Fruit fly (Drosophila melanogaster) whole organism, embryonic: Measurements from ENCODE around the gene TwdlO.
A peak's percentile ranks its signal among the peaks of the same experiment; 100 is the strongest.

Experiments
- Aef1 ChIP-seq: fragments of 200-800 bp; sonication (Bioruptor generic); IDR thresholded peaks from 3 replicates; pipeline ENCODE4 v1.3.6; 2022; ENCODE audit warnings: missing biosample characterization, missing genetic modification characterization
- Antp ChIP-seq: fragments of 200-800 bp; sonication (Bioruptor generic); optimal IDR thresholded peaks from 3 replicates; lab custom pipeline; 2016; ENCODE audit warnings: missing biosample characterization, missing genetic modification characterization
- B-H1 ChIP-seq: fragments of 200-800 bp; sonication (Bioruptor generic); IDR thresholded peaks from 3 replicates; pipeline ENCODE4 v1.3.6; 2022; ENCODE audit warnings: missing biosample characterization, missing genetic modification characterization
- CG10321 ChIP-seq: fragments of 200-800 bp; sonication (Bioruptor generic); IDR thresholded peaks from 2 replicates; pipeline ENCODE4 v1.3.6; 2022; ENCODE audit warnings: missing biosample characterization, missing genetic modification characterization
- CG12769 ChIP-seq: fragments of 200-800 bp; sonication (Bioruptor generic); optimal IDR thresholded peaks from 2 replicates; lab custom pipeline; 2019; ENCODE audit warnings: missing biosample characterization, mild to moderate bottlenecking, missing genetic modification characterization, moderate library complexity
- CG13894 ChIP-seq: fragments of 200-800 bp; sonication (Bioruptor generic); optimal IDR thresholded peaks from 3 replicates; lab custom pipeline; 2018; ENCODE audit warnings: missing biosample characterization, mild to moderate bottlenecking, missing genetic modification characterization, moderate library complexity
- CG15601 ChIP-seq: fragments of 200-800 bp; sonication (Bioruptor generic); optimal IDR thresholded peaks from 3 replicates; lab custom pipeline; 2019; ENCODE audit warnings: missing biosample characterization, mild to moderate bottlenecking, missing genetic modification characterization, moderate library complexity
- CG16779 ChIP-seq: fragments of 200-800 bp; sonication (Bioruptor generic); IDR thresholded peaks from 2 replicates; pipeline ENCODE4 v1.3.6; 2022; ENCODE audit warnings: missing biosample characterization, missing genetic modification characterization
- CG17359 ChIP-seq: fragments of 200-800 bp; sonication (Bioruptor generic); optimal IDR thresholded peaks from 3 replicates; lab custom pipeline; 2018; ENCODE audit warnings: missing biosample characterization, mild to moderate bottlenecking, missing genetic modification characterization, moderate library complexity
- CG3847 ChIP-seq: fragments of 200-800 bp; sonication (Bioruptor generic); IDR thresholded peaks from 2 replicates; pipeline ENCODE4 v1.3.6; 2022; ENCODE audit warnings: missing biosample characterization, missing genetic modification characterization
- CG8478 ChIP-seq: fragments of >200 bp; optimal IDR thresholded peaks from 2 replicates; lab custom pipeline; 2018
- Deaf1 ChIP-seq: fragments of 200-800 bp; optimal IDR thresholded peaks from 3 replicates; lab custom pipeline; 2019; ENCODE audit warnings: missing biosample characterization, mild to moderate bottlenecking, missing genetic modification characterization, moderate library complexity
- Dref ChIP-seq: fragments of 200-800 bp; sonication (Bioruptor generic); IDR thresholded peaks from 2 replicates; pipeline ENCODE4 v1.3.6; 2022; ENCODE audit warnings: missing biosample characterization, missing genetic modification characterization
- Ets65A ChIP-seq: fragments of 200-800 bp; sonication (Bioruptor generic); peaks from one replicate; lab custom pipeline; 2016; ENCODE audit warnings: missing biosample characterization, missing genetic modification characterization
- H2.0 ChIP-seq: fragments of 200-800 bp; sonication (Bioruptor generic); IDR thresholded peaks from 2 replicates; pipeline ENCODE4 v1.3.6; 2022; ENCODE audit warnings: missing biosample characterization, missing genetic modification characterization
- HLH3B ChIP-seq: fragments of 200-800 bp; sonication (Bioruptor generic); IDR thresholded peaks from 2 replicates; pipeline ENCODE4 v1.3.6; 2022; ENCODE audit warnings: missing biosample characterization, missing genetic modification characterization
- Hand ChIP-seq: fragments of 200-800 bp; sonication (Bioruptor generic); optimal IDR thresholded peaks from 2 replicates; lab custom pipeline; 2017; ENCODE audit warnings: mild to moderate bottlenecking, missing biosample characterization, missing genetic modification reagents, missing genetic modification characterization
- Hsf ChIP-seq: fragments of 200-800 bp; sonication (Bioruptor generic); optimal IDR thresholded peaks from 3 replicates; lab custom pipeline; 2016; ENCODE audit warnings: missing biosample characterization, missing genetic modification characterization
- NfI ChIP-seq: fragments of 200-800 bp; sonication (Bioruptor generic); optimal IDR thresholded peaks from 3 replicates; lab custom pipeline; 2018; ENCODE audit warnings: missing biosample characterization, mild to moderate bottlenecking, missing genetic modification characterization, moderate library complexity
- Rx ChIP-seq: fragments of 200-800 bp; sonication (Bioruptor generic); IDR thresholded peaks from 2 replicates; pipeline ENCODE4 v1.3.6; 2022; ENCODE audit warnings: missing biosample characterization, missing genetic modification characterization
- Tbp ChIP-seq: fragments of >200 bp; optimal IDR thresholded peaks from 2 replicates; lab custom pipeline; 2018; ENCODE audit warnings: missing biosample characterization, missing genetic modification characterization
- abd-A ChIP-seq: fragments of 200-800 bp; sonication (Bioruptor generic); optimal IDR thresholded peaks from 3 replicates; lab custom pipeline; 2019; ENCODE audit warnings: missing biosample characterization, mild to moderate bottlenecking, missing genetic modification characterization, moderate library complexity
- ac ChIP-seq: fragments of 200-800 bp; sonication (Bioruptor generic); optimal IDR thresholded peaks from 3 replicates; lab custom pipeline; 2017; ENCODE audit warnings: missing biosample characterization, mild to moderate bottlenecking, missing genetic modification characterization
- ash1 ChIP-seq: fragments of 200-800 bp; sonication (Bioruptor generic); optimal IDR thresholded peaks from 2 replicates; lab custom pipeline; 2018; ENCODE audit warnings: missing biosample characterization, mild to moderate bottlenecking, missing genetic modification characterization
- cas ChIP-seq: fragments of 200-800 bp; sonication (Bioruptor generic); IDR thresholded peaks from 2 replicates; pipeline ENCODE4 v1.3.6; 2022; ENCODE audit warnings: missing biosample characterization, missing genetic modification characterization
- cato ChIP-seq: fragments of 200-800 bp; sonication (Bioruptor generic); optimal IDR thresholded peaks from 2 replicates; lab custom pipeline; 2016; ENCODE audit warnings: missing biosample characterization, missing genetic modification characterization, borderline replicate concordance
- chinmo ChIP-seq: fragments of 200-800 bp; sonication (Bioruptor generic); IDR thresholded peaks from 4 replicates; pipeline ENCODE4 v1.3.6; 2022; ENCODE audit warnings: missing biosample characterization, missing genetic modification characterization; ENCODE audit not compliant: partially characterized antibody
- corto ChIP-seq: fragments of 200-800 bp; sonication (Bioruptor generic); optimal IDR thresholded peaks from 2 replicates; lab custom pipeline; 2016; ENCODE audit warnings: missing biosample characterization, mild to moderate bottlenecking, missing genetic modification characterization, moderate library complexity
- dpn ChIP-seq, 2 experiments: fragments of 200-800 bp; sonication (Bioruptor generic); optimal IDR thresholded peaks; 3 replicates each; lab custom pipeline; 2016; ENCODE audit warnings: missing biosample characterization in 2 of 2, missing genetic modification characterization in 2 of 2
- dysf ChIP-seq: fragments of 200-800 bp; sonication (Bioruptor generic); IDR thresholded peaks from 3 replicates; pipeline ENCODE4 v1.3.6; 2022; ENCODE audit warnings: missing biosample characterization, missing genetic modification characterization
- fd102C ChIP-seq: fragments of 200-800 bp; sonication (Bioruptor generic); optimal IDR thresholded peaks from 2 replicates; lab custom pipeline; 2018; ENCODE audit warnings: missing biosample characterization, mild to moderate bottlenecking, missing genetic modification characterization, moderate library complexity
- gcm2 ChIP-seq: fragments of 200-800 bp; sonication (Bioruptor generic); optimal IDR thresholded peaks from 2 replicates; lab custom pipeline; 2016; ENCODE audit warnings: missing biosample characterization, missing genetic modification characterization
- jigr1 ChIP-seq: fragments of 200-800 bp; sonication (Bioruptor generic); IDR thresholded peaks from 3 replicates; pipeline ENCODE4 v1.3.6; 2022; ENCODE audit warnings: missing biosample characterization, missing genetic modification characterization
- mirr ChIP-seq: fragments of 200-800 bp; sonication (Bioruptor generic); optimal IDR thresholded peaks from 3 replicates; lab custom pipeline; 2018; ENCODE audit warnings: missing biosample characterization, mild to moderate bottlenecking, missing genetic modification characterization
- nmo ChIP-seq: fragments of 200-800 bp; sonication (Bioruptor generic); optimal IDR thresholded peaks from 2 replicates; lab custom pipeline; 2018; ENCODE audit warnings: missing biosample characterization, mild to moderate bottlenecking, missing genetic modification characterization, moderate library complexity
- pan ChIP-seq, 4 experiments: fragments of >200 bp in 3 of 4; fragments of 200-800 bp in 1 of 4; sonication (Bioruptor generic) in 1 of 4; optimal IDR thresholded peaks in 3 of 4; IDR thresholded peaks in 1 of 4; 2 replicates each; pipeline versions ENCODE4 v1.3.6 to Lab custom; 2017 to 2022; ENCODE audit warnings: missing biosample characterization in 2 of 4, missing genetic modification characterization in 2 of 4, mixed read lengths in 1 of 4
- pnt ChIP-seq: fragments of 200-800 bp; sonication (Bioruptor generic); optimal IDR thresholded peaks from 3 replicates; lab custom pipeline; 2016; ENCODE audit warnings: missing biosample characterization, missing genetic modification characterization
- sc ChIP-seq, 3 experiments: fragments of >200 bp in 2 of 3; fragments of 200-800 bp in 1 of 3; sonication (Bioruptor generic) in 1 of 3; optimal IDR thresholded peaks; 2 replicates in 2 of 3; 3 replicates in 1 of 3; lab custom pipeline; 2017; ENCODE audit warnings: mild to moderate bottlenecking in 1 of 3, missing biosample characterization in 1 of 3, missing genetic modification characterization in 1 of 3, missing genetic modification reagents in 1 of 3
- sd ChIP-seq: fragments of 200-800 bp; sonication (Bioruptor generic); optimal IDR thresholded peaks from 3 replicates; lab custom pipeline; 2018; ENCODE audit warnings: missing biosample characterization, mild to moderate bottlenecking, missing genetic modification characterization, moderate library complexity
- sna ChIP-seq: fragments of 200-800 bp; sonication (Bioruptor generic); IDR thresholded peaks from 2 replicates; pipeline ENCODE4 v1.3.6; 2022; ENCODE audit warnings: missing biosample characterization, missing genetic modification characterization; ENCODE audit not compliant: partially characterized antibody
- tin ChIP-seq: fragments of 200-800 bp; sonication (Bioruptor generic); optimal IDR thresholded peaks from 3 replicates; lab custom pipeline; 2016; ENCODE audit warnings: missing biosample characterization, missing genetic modification characterization
- vvl ChIP-seq: fragments of 200-800 bp; sonication (Bioruptor generic); IDR thresholded peaks from 2 replicates; pipeline ENCODE4 v1.3.6; 2022; ENCODE audit warnings: missing biosample characterization, missing genetic modification characterization
- zen2 ChIP-seq: fragments of 200-800 bp; sonication (Bioruptor generic); IDR thresholded peaks from 3 replicates; pipeline ENCODE4 v1.3.6; 2022; ENCODE audit warnings: missing biosample characterization, missing genetic modification characterization; ENCODE audit not compliant: partially characterized antibody

TwdlO gene

DNA sequence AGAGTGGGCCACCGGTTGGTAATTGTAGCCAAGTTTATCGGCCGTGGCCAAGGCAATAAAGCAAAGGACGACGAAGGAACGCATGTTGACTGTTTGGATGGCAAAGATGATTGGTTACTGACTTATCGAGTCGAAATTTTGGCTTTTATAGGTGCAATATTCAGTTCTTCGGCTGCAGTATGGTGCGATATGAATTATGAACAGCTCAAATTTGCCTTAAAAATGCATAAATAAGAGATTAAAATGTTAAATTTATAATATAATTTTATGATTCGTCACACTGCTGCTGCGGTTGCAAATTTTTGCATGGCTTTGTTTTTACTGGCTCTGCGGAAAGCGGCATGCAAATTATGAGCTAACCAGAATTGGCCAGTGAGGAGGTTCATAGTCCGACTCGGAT is 2.1 kb upstream of the TwdlO start, which contains the start of gene TwdlK (continued):
- TF ChIP-seq CG15601 (tag; lab: Kevin White, UChicago), result no peak

- no peak for TF ChIP-seq cato
- no peak for TF ChIP-seq CG13894 (tag; lab: Kevin White, UChicago)
- TF ChIP-seq NfI (GFP tag; lab: Kevin White, UChicago), result no peak
- TF ChIP-seq dysf (GFP tag; lab: Robert Waterston, UW), result no peak
- TF ChIP-seq gcm2 (GFP tag; lab: Kevin White, UChicago), result no peak
- peak; percentile 22 for TF ChIP-seq Ets65A (GFP tag; lab: Kevin White, UChicago)
- no peak for TF ChIP-seq sna (GFP tag; lab: Robert Waterston, UW)
- no peak for TF ChIP-seq Tbp
- TF ChIP-seq, all 482 proteins: peak for 1
These were observed 986 bp downstream of the TwdlO start, which contains the start of gene TwdlL for dm6 chr3R:26625552-26625951. Gene TwdlL (minus strand): TSS chr3R:26625652.

DNA sequence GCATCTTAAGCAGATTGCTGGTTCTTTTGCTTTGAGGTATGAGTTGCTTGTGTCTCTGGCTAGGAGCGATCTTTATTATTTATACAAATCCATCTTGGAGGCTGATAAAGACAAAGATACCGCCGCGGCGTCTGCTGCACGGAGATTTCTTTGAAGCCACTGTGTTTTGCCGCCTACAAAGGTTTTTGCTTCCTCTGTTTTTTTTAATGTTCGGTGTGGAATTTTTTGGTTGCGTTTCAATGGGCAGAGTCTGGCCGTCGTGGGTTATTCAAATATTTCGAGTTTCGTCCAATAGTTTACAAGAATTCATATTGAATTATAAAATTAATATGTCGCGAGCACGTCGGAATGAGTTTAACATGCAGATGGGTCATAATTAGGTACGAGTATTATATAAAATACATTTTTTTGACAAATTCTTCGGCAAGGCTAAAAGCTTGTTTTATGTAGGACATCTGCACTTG is 3.0 kb downstream of the TwdlO start, which contains the start of gene TwdlB:
Gene TwdlB, minus strand, starts transcription at position 51 of the 464 bp plus-strand sequence.
- TF ChIP-seq H2.0 (GFP tag; lab: Robert Waterston, UW) (0 out of 2 replicates have a peak, but pooled peaks have one; percentile 25), CG17359 (no peak), sd (tag; lab: Kevin White, UChicago) (peak; percentile 65), sc (optimal IDR thresholded peaks at IDR 0.05; lab: Kevin White, UChicago) (no peak), sc (GFP tag; optimal IDR thresholded peaks at IDR 0.05; lab: Kevin White, UChicago) (no peak), CG8478 (lab: Kevin White, UChicago) (no peak), zen2 (GFP tag; lab: Robert Waterston, UW) (no peak), ac (GFP tag; lab: Kevin White, UChicago) (no peak), Aef1 (no peak), nmo (GFP tag; lab: Kevin White, UChicago) (no peak), CG3847 (GFP tag; lab: Robert Waterston, UW) (no peak), fd102C (no peak), chinmo (GFP tag; lab: Robert Waterston, UW) (peak; percentile 57; the same call in 1 of the 4 replicates)

- TF ChIP-seq Deaf1 (tag; lab: Kevin White, UChicago), result peak; percentile 72
- TF ChIP-seq jigr1 (GFP tag; lab: Robert Waterston, UW), result no peak
- TF ChIP-seq abd-A, result peak; percentile 52
- TF ChIP-seq CG16779, result no peak
- no peak for TF ChIP-seq cas (GFP tag; lab: Robert Waterston, UW)
- no peak for TF ChIP-seq CG10321
- TF ChIP-seq Dref (GFP tag; lab: Robert Waterston, UW), result no peak
- TF ChIP-seq Hand (GFP tag; lab: Kevin White, UChicago), result no peak
- TF ChIP-seq mirr, result no peak
- no peak for TF ChIP-seq dpn (GFP tag; optimal IDR thresholded peaks at IDR 0.05; lab: Kevin White, UChicago)
- no peak for TF ChIP-seq Antp (GFP tag; lab: Kevin White, UChicago)
- peak; percentile 42; the same call in 1 of the 4 replicates for TF ChIP-seq chinmo (GFP tag; lab: Robert Waterston, UW)
- no peak for TF ChIP-seq Hsf (GFP tag; lab: Kevin White, UChicago)
- peak; percentile 20 for TF ChIP-seq CG13894 (tag; lab: Kevin White, UChicago)
- TF ChIP-seq tin (GFP tag; lab: Kevin White, UChicago), result no peak
- TF ChIP-seq B-H1, result no peak
- no peak for TF ChIP-seq Rx
- no peak for TF ChIP-seq corto (GFP tag; lab: Kevin White, UChicago)
- TF ChIP-seq HLH3B (GFP tag; lab: Robert Waterston, UW), result no peak
- peak; percentile 90 for TF ChIP-seq sd (tag; lab: Kevin White, UChicago)
- peak; percentile 57 for TF ChIP-seq CG12769 (tag; lab: Kevin White, UChicago)
- TF ChIP-seq vvl, result peak; percentile 33; the same call in 1 of the 2 replicates
- TF ChIP-seq ash1, result no peak
- TF ChIP-seq CG17359, result no peak
- TF ChIP-seq pan (optimal IDR thresholded peaks at IDR 0.05; lab: Kevin White, UChicago), result no peak
- peak in 1 of 2 experiments; percentile 18 for TF ChIP-seq pan (GFP tag; optimal IDR thresholded peaks at IDR 0.05 in 1 of 2, IDR thresholded peaks at IDR 0.05 in 1 of 2)
- no peak for TF ChIP-seq pnt (GFP tag; lab: Kevin White, UChicago)
- TF ChIP-seq, all 482 proteins: peak for 8
These were observed 5.2 kb downstream of the TwdlO start, which contains the start of gene TwdlP for dm6 chr3R:26621314-26621813. Gene TwdlP (minus strand): TSS chr3R:26621364.
